Worm (Caenorhabditis elegans) whole organism, young adult: ENCODE results near the gene hum-2.
A peak's percentile ranks its signal among the peaks of the same experiment; 100 is the strongest.

ENCODE experiments used
- B0336.3 ChIP-seq: fragments of 200-800 bp; sonication (Bioruptor generic); IDR thresholded peaks from 2 replicates; pipeline ENCODE4 v1.3.6; 2022; ENCODE audit warnings: missing genetic modification characterization, missing compliant biosample characterization
- F10E7.11 ChIP-seq: sonication (generic microtip); optimal IDR thresholded peaks from 2 replicates; lab custom pipeline; 2017; ENCODE audit warnings: mild to moderate bottlenecking, missing genetic modification characterization, moderate library complexity, missing compliant biosample characterization
- F22D6.2 ChIP-seq: sonication (generic microtip); optimal IDR thresholded peaks from 2 replicates; lab custom pipeline; 2016; ENCODE audit warnings: mild to moderate bottlenecking, missing genetic modification characterization, missing compliant biosample characterization
- F23B12.7 ChIP-seq: sonication (generic microtip); optimal IDR thresholded peaks from 2 replicates; lab custom pipeline; 2017; ENCODE audit warnings: missing genetic modification characterization, mild to moderate bottlenecking, missing compliant biosample characterization, antibody characterized with exemption, moderate library complexity; ENCODE audit not compliant: insufficient read depth
- F33H1.4 ChIP-seq: fragments of 200-800 bp; sonication (Bioruptor generic); IDR thresholded peaks from 2 replicates; pipeline ENCODE4 v1.3.6; 2022; ENCODE audit warnings: missing genetic modification reagents, missing genetic modification characterization, missing compliant biosample characterization
- F49E8.2 ChIP-seq: sonication (generic microtip); optimal IDR thresholded peaks from 3 replicates; lab custom pipeline; 2017; ENCODE audit warnings: missing genetic modification characterization, mild to moderate bottlenecking, missing compliant biosample characterization, antibody characterized with exemption, moderate library complexity; ENCODE audit not compliant: insufficient read depth
- K12H6.12 ChIP-seq: fragments of 200-800 bp; sonication (Bioruptor generic); optimal IDR thresholded peaks from 2 replicates; lab custom pipeline; 2018; ENCODE audit warnings: mild to moderate bottlenecking, missing genetic modification characterization, missing compliant biosample characterization
- attf-5 ChIP-seq: fragments of 200-800 bp; sonication (Bioruptor generic); optimal IDR thresholded peaks from 2 replicates; lab custom pipeline; 2018; ENCODE audit warnings: mild to moderate bottlenecking, missing genetic modification characterization, missing compliant biosample characterization
- cebp-1 ChIP-seq, 2 experiments: fragments of 200-800 bp in 1 of 2; sonication (Bioruptor generic) in 1 of 2; sonication (generic microtip) in 1 of 2; IDR thresholded peaks in 1 of 2; optimal IDR thresholded peaks in 1 of 2; 2 replicates each; pipeline versions ENCODE4 v1.3.6 to Lab custom; 2017 to 2022; ENCODE audit warnings: missing compliant biosample characterization in 2 of 2, missing genetic modification characterization in 2 of 2, mild to moderate bottlenecking in 1 of 2, missing genetic modification reagents in 1 of 2, moderate library complexity in 1 of 2
- ceh-40 ChIP-seq: fragments of 200-800 bp; sonication (Bioruptor generic); IDR thresholded peaks from 2 replicates; pipeline ENCODE4 v1.3.6; 2022; ENCODE audit warnings: missing genetic modification characterization, missing compliant biosample characterization
- ceh-58 ChIP-seq: fragments of 200-800 bp; sonication (Bioruptor generic); IDR thresholded peaks from 2 replicates; pipeline ENCODE4 v1.3.6; 2022; ENCODE audit warnings: missing genetic modification characterization, missing compliant biosample characterization
- ceh-91 ChIP-seq: fragments of 200-800 bp; sonication (Bioruptor generic); IDR thresholded peaks from 2 replicates; pipeline ENCODE4 v1.3.6; 2022; ENCODE audit warnings: missing genetic modification reagents, missing genetic modification characterization, missing compliant biosample characterization
- die-1 ChIP-seq: sonication (generic microtip); optimal IDR thresholded peaks from 2 replicates; lab custom pipeline; 2016; ENCODE audit warnings: missing genotype, mild to moderate bottlenecking, missing genetic modification characterization, missing compliant biosample characterization
- dpff-1 ChIP-seq: sonication (generic microtip); optimal IDR thresholded peaks from 2 replicates; lab custom pipeline; 2017; ENCODE audit warnings: mild to moderate bottlenecking, missing genetic modification characterization, missing compliant biosample characterization
- efl-1 ChIP-seq: fragments of 150-350 bp; optimal IDR thresholded peaks from 2 replicates; lab custom pipeline; 2014; ENCODE audit warnings: missing biosample characterization, missing genetic modification reagents, missing genetic modification characterization
- ets-4 ChIP-seq: fragments of 200-800 bp; sonication (Bioruptor generic); optimal IDR thresholded peaks from 2 replicates; lab custom pipeline; 2018; ENCODE audit warnings: mild to moderate bottlenecking, missing genetic modification characterization, missing compliant biosample characterization
- gei-17 ChIP-seq: fragments of 200-800 bp; sonication (Bioruptor generic); optimal IDR thresholded peaks from 2 replicates; lab custom pipeline; 2018; ENCODE audit warnings: mild to moderate bottlenecking, missing genetic modification characterization, missing compliant biosample characterization
- him-1 ChIP-seq: sonication (generic microtip); optimal IDR thresholded peaks from 2 replicates; lab custom pipeline; 2016; ENCODE audit warnings: missing genotype, missing genetic modification reagents, missing genetic modification characterization, missing compliant biosample characterization
- hmg-1.2 ChIP-seq: fragments of 200-800 bp; sonication (Bioruptor generic); IDR thresholded peaks from 2 replicates; pipeline ENCODE4 v1.3.6; 2022; ENCODE audit warnings: missing genetic modification reagents, missing genetic modification characterization, missing compliant biosample characterization
- lin-40 ChIP-seq: sonication (generic microtip); optimal IDR thresholded peaks from 2 replicates; lab custom pipeline; 2016; ENCODE audit warnings: missing genetic modification characterization, mild to moderate bottlenecking, missing compliant biosample characterization, missing genotype, missing genetic modification reagents
- lir-1 ChIP-seq: fragments of 200-800 bp; sonication (Bioruptor generic); conservative IDR thresholded peaks from 2 replicates; pipeline ENCODE4 v1.3.6; 2022; ENCODE audit warnings: missing genetic modification reagents, missing genetic modification characterization, missing compliant biosample characterization
- lsy-27 ChIP-seq: sonication (generic microtip); optimal IDR thresholded peaks from 2 replicates; lab custom pipeline; 2017; ENCODE audit warnings: missing genetic modification characterization, mild to moderate bottlenecking, missing compliant biosample characterization, antibody characterized with exemption, missing genotype, borderline replicate concordance; ENCODE audit not compliant: insufficient read depth
- madf-3 ChIP-seq: fragments of 200-800 bp; sonication (Bioruptor generic); IDR thresholded peaks from 2 replicates; pipeline ENCODE4 v1.3.6; 2022; ENCODE audit warnings: missing genetic modification reagents, missing genetic modification characterization, missing compliant biosample characterization
- madf-8 ChIP-seq: fragments of 200-800 bp; sonication (Bioruptor generic); conservative IDR thresholded peaks from 2 replicates; pipeline ENCODE4 v1.3.6; 2022; ENCODE audit warnings: missing genetic modification reagents, missing genetic modification characterization, missing compliant biosample characterization
- nhr-80 ChIP-seq: sonication (generic microtip); optimal IDR thresholded peaks from 2 replicates; lab custom pipeline; 2016; ENCODE audit warnings: missing genetic modification characterization, missing compliant biosample characterization
- rec-8 ChIP-seq, 2 experiments: sonication (generic microtip); optimal IDR thresholded peaks; 2 replicates each; lab custom pipeline; 2016; ENCODE audit warnings: mild to moderate bottlenecking in 2 of 2, missing genetic modification characterization in 2 of 2, missing genetic modification reagents in 2 of 2, missing genotype in 2 of 2, missing biosample characterization in 1 of 2, missing compliant biosample characterization in 1 of 2, moderate library complexity in 1 of 2
- rpc-1 ChIP-seq, 2 experiments: fragments of 150-350 bp in 1 of 2; sonication (generic microtip) in 1 of 2; optimal IDR thresholded peaks; 2 replicates each; lab custom pipeline; 2014 to 2018; ENCODE audit warnings: missing biosample characterization in 1 of 2, missing genetic modification characterization in 1 of 2, missing genetic modification reagents in 1 of 2, missing genotype in 1 of 2
- snpc-1.1 ChIP-seq: sonication (generic microtip); optimal IDR thresholded peaks from 2 replicates; lab custom pipeline; 2017; ENCODE audit warnings: missing genetic modification characterization, mild to moderate bottlenecking, missing compliant biosample characterization, antibody characterized with exemption, moderate library complexity, missing genotype, missing genetic modification reagents; ENCODE audit not compliant: insufficient read depth
- snpc-3.4 ChIP-seq: sonication (generic microtip); optimal IDR thresholded peaks from 2 replicates; lab custom pipeline; 2017; ENCODE audit warnings: missing genetic modification characterization, mild to moderate bottlenecking, missing compliant biosample characterization, antibody characterized with exemption, moderate library complexity, missing genotype, missing genetic modification reagents
- snpc-4 ChIP-seq, 5 experiments: fragments of 150-350 bp in 1 of 5; sonication (generic microtip) in 4 of 5; optimal IDR thresholded peaks; 2 replicates each; lab custom pipeline; 2014 to 2018; ENCODE audit warnings: missing genetic modification characterization in 5 of 5, missing biosample characterization in 3 of 5, antibody characterized with exemption in 2 of 5, mild to moderate bottlenecking in 2 of 5, missing compliant biosample characterization in 2 of 5, missing genotype in 2 of 5, moderate library complexity in 2 of 5, missing genetic modification reagents in 1 of 5
- tbp1 ChIP-seq: fragments of 200-800 bp; sonication (Bioruptor generic); optimal IDR thresholded peaks from 2 replicates; lab custom pipeline; 2018; ENCODE audit warnings: mild to moderate bottlenecking, missing genetic modification characterization, missing compliant biosample characterization
- zfh-2 ChIP-seq: fragments of 200-800 bp; sonication (Bioruptor generic); conservative IDR thresholded peaks from 2 replicates; pipeline ENCODE4 v1.3.6; 2022; ENCODE audit warnings: missing genetic modification reagents, missing genetic modification characterization, missing compliant biosample characterization
- zim-3 ChIP-seq: sonication (generic microtip); optimal IDR thresholded peaks from 2 replicates; lab custom pipeline; 2017; ENCODE audit warnings: mild to moderate bottlenecking, missing genetic modification characterization, moderate library complexity, missing compliant biosample characterization
- ztf-25 ChIP-seq: fragments of 200-800 bp; sonication (Bioruptor generic); IDR thresholded peaks from 2 replicates; pipeline ENCODE4 v1.3.6; 2022; ENCODE audit warnings: missing genetic modification reagents, missing genetic modification characterization, missing compliant biosample characterization

Gene hum-2

ce11 chrV:9406890-9407289 is 20.9 kb downstream of the hum-2 start (continued):
- TF ChIP-seq snpc-4 (GFP tag; optimal IDR thresholded peaks at IDR 0.05; lab: Kevin White, UChicago) (no peak), snpc-4 (tag; optimal IDR thresholded peaks at IDR 0.05; lab: Kevin White, UChicago) (peak in 1 of 4 experiments; percentile 44), him-1 (tag; lab: Kevin White, UChicago) (peak; percentile 82), lin-40 (tag; lab: Kevin White, UChicago) (no peak), F23B12.7 (tag; lab: Kevin White, UChicago) (peak; percentile 39), cebp-1 (GFP tag; IDR thresholded peaks at IDR 0.05; lab: Robert Waterston, UW) (no peak), cebp-1 (tag; optimal IDR thresholded peaks at IDR 0.05; lab: Kevin White, UChicago) (no peak), tbp1 (peak; percentile 89), rpc-1 (optimal IDR thresholded peaks at IDR 0.05; lab: Kevin White, UChicago) (peak; percentile 54), rpc-1 (tag; optimal IDR thresholded peaks at IDR 0.05; lab: Kevin White, UChicago) (peak; percentile 84), B0336.3 (GFP tag; lab: Robert Waterston, UW) (no peak), attf-5 (GFP tag; lab: Kevin White, UChicago) (no peak), lsy-27 (tag; lab: Kevin White, UChicago) (no peak), zim-3 (tag; lab: Kevin White, UChicago) (no peak), die-1 (tag; lab: Kevin White, UChicago) (peak; percentile 40), K12H6.12 (tag; lab: Kevin White, UChicago) (no peak), F22D6.2 (tag; lab: Kevin White, UChicago) (no peak), madf-3 (GFP tag; lab: Robert Waterston, UW) (no peak), nhr-80 (peak; percentile 1), zfh-2 (GFP tag; lab: Robert Waterston, UW) (no peak), F49E8.2 (tag; lab: Kevin White, UChicago) (no peak), rec-8 (tag; optimal IDR thresholded peaks at IDR 0.05; lab: Kevin White, UChicago) (no peak), dpff-1 (tag; lab: Kevin White, UChicago) (no peak), ztf-25 (GFP tag; lab: Robert Waterston, UW) (no peak), madf-8 (GFP tag; lab: Robert Waterston, UW) (no peak)

- TF ChIP-seq K12H6.12 (tag; lab: Kevin White, UChicago) = no peak
- no peak for TF ChIP-seq snpc-1.1
- no peak for TF ChIP-seq zfh-2 (GFP tag; lab: Robert Waterston, UW)
- no peak for TF ChIP-seq ets-4 (GFP tag; lab: Kevin White, UChicago)
- TF ChIP-seq ceh-91 (GFP tag; lab: Robert Waterston, UW) = no peak
- no peak for TF ChIP-seq snpc-3.4 (tag; lab: Kevin White, UChicago)
- no peak for TF ChIP-seq rec-8 (tag; optimal IDR thresholded peaks at IDR 0.05; lab: Kevin White, UChicago)
These were observed 22.9 kb downstream of the hum-2 start for ce11 chrV:9408869-9409268.

ce11 chrV:9414516-9414915 is 28.5 kb downstream of the hum-2 start, which contains the start of gene F36D4.4:
TSS of gene F36D4.4 (minus strand) at chrV:9414616.
- TF ChIP-seq F33H1.4 (GFP tag; lab: Robert Waterston, UW) (no peak), him-1 (tag; lab: Kevin White, UChicago) (no peak), hmg-1.2 (GFP tag; lab: Robert Waterston, UW) (no peak), lir-1 (GFP tag; lab: Robert Waterston, UW) (no peak), F10E7.11 (tag; lab: Kevin White, UChicago) (no peak), F49E8.2 (tag; lab: Kevin White, UChicago) (no peak), gei-17 (no peak), ceh-40 (GFP tag; lab: Robert Waterston, UW) (no peak), efl-1 (GFP tag; lab: Kevin White, UChicago) (no peak), ceh-58 (GFP tag; lab: Robert Waterston, UW) (no peak)
- TF ChIP-seq, all 124 proteins: peak for 0
